Fruit fly (Drosophila melanogaster): ENCODE results near the gene RpL28.

DNA sequence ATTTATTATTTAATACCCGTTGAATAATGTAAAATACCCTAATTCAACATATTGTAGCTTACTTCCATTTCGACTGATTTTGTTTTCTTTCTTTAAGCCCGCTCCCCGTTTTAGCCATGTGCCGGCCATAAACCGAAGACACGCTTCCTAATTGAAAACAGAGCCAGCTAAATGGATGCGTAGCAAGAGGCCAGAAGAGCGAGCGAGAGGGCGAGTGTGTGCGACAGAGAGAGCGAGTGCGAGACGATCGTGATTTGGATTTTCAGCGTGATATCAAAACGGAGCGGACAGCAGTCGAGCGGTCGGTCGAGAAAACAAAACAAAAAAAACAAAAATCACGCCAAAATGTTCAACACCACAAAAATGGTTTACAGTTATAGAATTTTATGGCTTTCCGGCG lies 43.5 kb upstream of the RpL28 start:
- TF ChIP-seq CG3919 (GFP tag; optimal IDR thresholded peaks at IDR 0.05) (no peak), Sox102F (GFP tag; optimal IDR thresholded peaks at IDR 0.05) (no peak)
